Fruit fly (Drosophila melanogaster): ENCODE data around the gene CG7218.

DNA sequence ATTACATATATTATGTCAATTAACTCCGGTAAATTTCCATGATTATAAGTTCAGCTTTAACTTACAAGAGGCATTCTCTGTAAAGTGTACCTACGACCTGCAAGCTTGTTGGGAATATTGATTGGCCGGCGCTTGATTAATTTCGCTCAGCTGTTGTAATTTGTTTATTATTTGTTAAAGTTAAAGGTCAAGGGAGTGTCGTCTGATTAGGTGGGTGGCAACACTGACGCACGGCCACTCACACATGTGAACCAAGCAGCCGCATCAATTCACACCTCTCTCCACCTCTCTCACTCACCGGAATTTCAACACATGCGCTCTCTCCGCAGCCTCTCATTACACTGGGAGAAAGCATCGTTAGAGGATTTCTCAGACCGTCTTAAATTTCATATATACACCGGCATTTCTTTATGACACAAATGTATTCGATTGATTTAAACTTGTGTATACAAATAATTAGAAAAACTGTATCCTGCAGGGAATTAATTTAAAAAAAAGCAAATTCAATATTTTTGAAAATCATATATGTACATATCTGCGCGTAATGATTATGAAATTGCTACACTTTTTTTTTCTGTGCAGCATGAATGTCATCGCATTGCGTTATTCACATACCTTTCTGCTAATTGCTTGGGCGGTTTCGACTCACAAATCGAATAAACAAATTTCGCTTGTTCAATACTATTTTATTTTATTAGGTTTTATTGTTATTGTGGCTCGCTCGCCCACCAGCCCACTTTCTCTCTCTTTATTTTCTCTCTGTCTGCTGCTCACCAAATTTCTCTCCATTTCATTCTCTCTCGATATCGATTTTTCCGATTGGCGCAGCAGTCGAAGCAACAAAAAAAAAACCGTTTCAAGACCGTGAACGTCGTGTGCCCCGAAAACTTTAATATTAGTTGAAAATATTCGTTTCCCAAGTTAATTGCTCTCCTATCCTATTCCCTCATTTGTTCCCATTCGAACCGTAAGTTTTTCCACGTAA is 8.1 kb upstream of the CG7218 start:
- TF ChIP-seq Myc (optimal IDR thresholded peaks at IDR 0.05) = no peak
- TF ChIP-seq Sin3A (optimal IDR thresholded peaks at IDR 0.05) = no peak
- TF ChIP-seq ttk (optimal IDR thresholded peaks at IDR 0.05) = no peak
- TF ChIP-seq h (optimal IDR thresholded peaks at IDR 0.05) = no peak
- TF ChIP-seq insv (optimal IDR thresholded peaks at IDR 0.05) = no peak

Data from Kc167 (cell line).